Worm (Caenorhabditis elegans): ENCODE measurements around the gene nep-4.

DNA sequence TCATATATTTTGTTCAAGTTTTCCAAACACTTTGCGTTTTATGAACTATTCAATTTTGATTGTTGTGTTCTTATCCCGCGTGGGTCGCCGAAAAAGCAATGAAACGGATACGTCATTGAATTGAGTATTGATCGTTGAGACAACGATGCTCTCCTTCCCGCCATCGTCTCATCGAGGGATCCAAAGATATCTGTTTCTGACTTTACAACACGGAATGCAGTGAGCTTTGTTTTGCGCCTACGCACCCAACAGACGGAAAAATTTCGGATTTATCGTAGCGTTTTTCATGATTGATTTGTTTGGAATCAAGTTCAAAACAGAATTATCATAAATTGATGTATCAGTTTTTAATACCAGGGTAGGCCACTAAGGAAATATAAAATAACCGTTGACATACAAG is 40.7 kb downstream of the nep-4 start:
- no peak for TF ChIP-seq ceh-13 (GFP tag; optimal IDR thresholded peaks at IDR 0.05)
- TF ChIP-seq ama-1 (optimal IDR thresholded peaks at IDR 0.05) = no peak
- no peak for TF ChIP-seq hmg-4 (GFP tag; optimal IDR thresholded peaks at IDR 0.05)
- TF ChIP-seq pes-1 (GFP tag; IDR thresholded peaks at IDR 0.05) = no peak
- no peak for TF ChIP-seq scrt-1 (GFP tag; IDR thresholded peaks at IDR 0.05)
- no peak for TF ChIP-seq hmbx-1 (tag; optimal IDR thresholded peaks at IDR 0.05)
- no peak for TF ChIP-seq tbx-37 (GFP tag; conservative IDR thresholded peaks at IDR 0.05)
- TF ChIP-seq F13C5.2 (tag; optimal IDR thresholded peaks at IDR 0.05) = no peak
- no peak for TF ChIP-seq hnd-1 (tag; optimal IDR thresholded peaks at IDR 0.05)
- no peak for TF ChIP-seq ceh-36 (tag; optimal IDR thresholded peaks at IDR 0.05)
- TF ChIP-seq flt-1 (GFP tag; IDR thresholded peaks at IDR 0.05) = no peak
- TF ChIP-seq aly-1 (tag; optimal IDR thresholded peaks at IDR 0.05) = no peak
- no peak for TF ChIP-seq ets-7 (tag; optimal IDR thresholded peaks at IDR 0.05)

Data from whole organism, early embryonic.